Worm (Caenorhabditis elegans): ENCODE measurements around the gene his-35.

- no peak for TF ChIP-seq ZK546.5 (tag; optimal IDR thresholded peaks at IDR 0.05)
- no peak for TF ChIP-seq nhr-12 (tag; optimal IDR thresholded peaks at IDR 0.05)
- no peak for TF ChIP-seq ceh-82 (tag; optimal IDR thresholded peaks at IDR 0.05)
- TF ChIP-seq unc-62 (GFP tag; optimal IDR thresholded peaks at IDR 0.05) = no peak
- TF ChIP-seq lin-39 (tag; optimal IDR thresholded peaks at IDR 0.05) = no peak
Measured at ce11 chrV:9500826-9501451, 44.1 kb downstream of the his-35 start, which contains the start of gene swt-5.

Measured in whole organism, L2 larva.